Worm (Caenorhabditis elegans): Measurements from ENCODE around the gene cpsf-3.

- TF ChIP-seq dao-5 (tag; optimal IDR thresholded peaks at IDR 0.05) (no peak), him-1 (tag; optimal IDR thresholded peaks at IDR 0.05) (no peak)
Observed at ce11 chrIV:13244024-13244423, 38.7 kb downstream of the cpsf-3 start, which contains the start of gene cox-11.
